Fruit fly (Drosophila melanogaster): ENCODE data around the gene CG11608.

DNA sequence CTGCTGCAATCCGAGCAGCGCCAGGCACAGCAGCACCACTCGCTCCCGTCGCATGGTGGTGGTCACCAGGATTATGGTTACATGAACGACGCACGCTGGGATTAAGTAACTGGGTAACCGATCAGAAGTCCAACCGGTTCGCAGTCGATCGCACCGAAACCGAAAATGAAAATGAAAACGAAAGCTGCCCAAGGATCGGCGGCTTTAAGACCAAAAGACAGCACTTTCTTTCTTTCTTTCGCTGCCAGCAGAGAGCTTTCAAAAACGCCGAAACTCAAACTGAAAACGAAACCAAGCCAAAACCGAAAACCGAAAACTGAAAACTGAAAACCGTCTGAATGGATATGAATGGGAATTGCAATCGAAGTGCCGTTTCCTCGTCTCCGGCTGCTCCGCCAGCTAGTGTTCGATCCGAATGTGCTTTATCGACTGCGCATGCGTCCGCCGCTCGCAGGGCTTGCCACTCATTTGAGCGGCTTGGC, 3.8 kb downstream of the CG11608 start, which contains the start of gene CG6753:
- TF ChIP-seq gl (tag; optimal IDR thresholded peaks at IDR 0.05), result no peak
- TF ChIP-seq Pif1B (GFP tag; optimal IDR thresholded peaks at IDR 0.05), result no peak
- TF ChIP-seq D1 (tag; optimal IDR thresholded peaks at IDR 0.05), result no peak
- TF ChIP-seq CG34367 (tag; optimal IDR thresholded peaks at IDR 0.05), result no peak
- no peak for TF ChIP-seq rn (GFP tag; IDR thresholded peaks at IDR 0.05)
